Worm (Caenorhabditis elegans) whole organism, L1 larva: ENCODE data around the gene F16G10.11.

Source experiments
- ama-1 ChIP-seq: fragments of 150-350 bp; optimal IDR thresholded peaks from 2 replicates; lab custom pipeline; 2014
- efl-1 ChIP-seq, 4 experiments: fragments of 150-350 bp; optimal IDR thresholded peaks in 3 of 4; peaks in 1 of 4; 1 replicate in 1 of 4; 2 replicates in 3 of 4; lab custom pipeline; 2014; ENCODE audit warnings: missing biosample characterization in 2 of 4, missing genetic modification characterization in 2 of 4, missing genetic modification reagents in 2 of 4
- egl-27 ChIP-seq, 2 experiments: fragments of 150-350 bp in 1 of 2; sonication (generic microtip); optimal IDR thresholded peaks; 3 replicates each; lab custom pipeline; 2017 to 2018; ENCODE audit warnings: missing biosample characterization in 2 of 2, missing genetic modification characterization in 2 of 2, missing genetic modification reagents in 2 of 2
- lin-39 ChIP-seq: fragments of 150-350 bp; optimal IDR thresholded peaks from 2 replicates; lab custom pipeline; 2014; ENCODE audit warnings: missing biosample characterization, missing genetic modification reagents, missing genetic modification characterization
- nhr-11 ChIP-seq: fragments of 150-350 bp; optimal IDR thresholded peaks from 2 replicates; lab custom pipeline; 2014; ENCODE audit warnings: missing biosample characterization, missing genetic modification characterization
- nhr-12 ChIP-seq: sonication (generic microtip); optimal IDR thresholded peaks from 2 replicates; lab custom pipeline; 2017; ENCODE audit warnings: missing biosample characterization, missing genetic modification characterization
- nhr-76 ChIP-seq: sonication (generic microtip); optimal IDR thresholded peaks from 2 replicates; lab custom pipeline; 2017; ENCODE audit warnings: missing biosample characterization, missing genetic modification characterization
- skn-1 ChIP-seq: fragments of 150-350 bp; optimal IDR thresholded peaks from 2 replicates; lab custom pipeline; 2014; ENCODE audit warnings: missing biosample characterization, missing genetic modification characterization
- unc-62 ChIP-seq: fragments of 150-350 bp; optimal IDR thresholded peaks from 2 replicates; lab custom pipeline; 2014; ENCODE audit warnings: missing biosample characterization, missing genetic modification reagents, missing genetic modification characterization
- unc-86 ChIP-seq: sonication (generic microtip); optimal IDR thresholded peaks from 2 replicates; lab custom pipeline; 2016; ENCODE audit warnings: missing genetic modification characterization, missing compliant biosample characterization
- unc-98 ChIP-seq: fragments of 200-800 bp; sonication (Bioruptor generic); IDR thresholded peaks from 2 replicates; pipeline ENCODE4 v1.3.6; 2022; ENCODE audit warnings: missing genetic modification characterization, missing compliant biosample characterization
- ztf-11 ChIP-seq, 2 experiments: sonication (generic microtip); optimal IDR thresholded peaks; 2 replicates each; lab custom pipeline; 2016 to 2017; ENCODE audit warnings: missing genetic modification characterization in 2 of 2, missing biosample characterization in 1 of 2, missing compliant biosample characterization in 1 of 2

DNA sequence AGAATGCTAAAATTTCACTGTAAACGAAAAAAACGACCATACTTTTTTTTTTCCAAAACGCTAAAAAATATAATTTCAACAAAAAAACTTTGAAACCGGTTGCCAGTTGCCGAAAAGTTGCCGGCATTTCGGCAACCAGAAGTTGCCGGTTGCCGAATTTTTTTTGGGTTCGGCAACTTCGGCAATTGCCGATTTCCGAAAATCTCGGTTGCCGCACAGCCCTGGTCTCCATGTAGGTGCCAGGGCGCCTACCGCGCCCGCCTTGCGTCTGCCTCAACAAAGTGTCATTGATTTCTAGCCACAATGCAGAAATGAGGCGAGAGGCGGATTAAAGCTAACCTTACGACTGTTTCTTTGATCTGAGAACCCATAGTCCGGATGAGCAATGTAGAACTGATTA is 17.4 kb upstream of the F16G10.11 start:
- TF ChIP-seq nhr-12 (no peak), egl-27 (tag; optimal IDR thresholded peaks at IDR 0.05; lab: Kevin White, UChicago) (no peak), ama-1 (lab: Kevin White, UChicago) (no peak), unc-86 (tag; lab: Kevin White, UChicago) (no peak), efl-1 (optimal IDR thresholded peaks at IDR 0.05; lab: Kevin White, UChicago) (no peak), efl-1 (GFP tag; optimal IDR thresholded peaks at IDR 0.05 in 1 of 2; lab: Kevin White, UChicago) (no peak), unc-62 (no peak), ztf-11 (tag; optimal IDR thresholded peaks at IDR 0.05; lab: Kevin White, UChicago) (no peak), nhr-11 (tag; lab: Kevin White, UChicago) (no peak), skn-1 (tag; lab: Kevin White, UChicago) (no peak), unc-98 (GFP tag; lab: Robert Waterston, UW) (no peak), nhr-76 (tag; lab: Kevin White, UChicago) (no peak), lin-39 (tag; lab: Kevin White, UChicago) (no peak)
